Worm (Caenorhabditis elegans): ENCODE results near the gene egas-1.

The egas-1 gene

DNA sequence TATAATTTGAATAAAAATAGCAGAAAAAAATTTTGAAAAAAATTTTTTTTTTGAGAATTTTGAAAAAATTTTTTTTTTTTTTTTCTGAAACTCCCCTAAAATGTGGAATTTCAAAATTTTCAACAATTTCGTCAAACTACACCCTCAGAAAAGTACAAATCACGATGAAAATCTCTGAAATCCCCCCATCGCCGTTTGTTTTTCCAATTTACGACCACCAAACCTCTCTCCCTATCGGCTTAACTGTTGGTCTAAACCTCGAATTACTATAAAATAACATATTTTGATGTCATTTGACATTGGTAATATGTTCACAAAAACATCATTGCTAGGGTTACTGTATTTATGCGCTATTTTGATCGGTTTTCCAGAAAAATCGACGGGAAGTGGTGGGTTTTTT lies 29.9 kb downstream of the egas-1 start, which contains the start of gene Y69H2.10:
Y69H2.10 (plus strand) TSS at position 301 of the 400 bp plus-strand sequence.
- TF ChIP-seq ama-1 (optimal IDR thresholded peaks at IDR 0.05) (no peak), B0310.2 (tag; optimal IDR thresholded peaks at IDR 0.05) (no peak), tbx-11 (GFP tag; IDR thresholded peaks at IDR 0.05) (no peak), hmbx-1 (tag; optimal IDR thresholded peaks at IDR 0.05) (no peak), hnd-1 (tag; optimal IDR thresholded peaks at IDR 0.05) (no peak), F13C5.2 (tag; optimal IDR thresholded peaks at IDR 0.05) (no peak), tra-4 (tag; optimal IDR thresholded peaks at IDR 0.05) (no peak), ets-7 (tag; optimal IDR thresholded peaks at IDR 0.05) (no peak), pes-1 (GFP tag; IDR thresholded peaks at IDR 0.05) (no peak), ceh-13 (GFP tag; optimal IDR thresholded peaks at IDR 0.05) (no peak), sea-1 (GFP tag; conservative IDR thresholded peaks at IDR 0.05) (no peak), ceh-36 (tag; optimal IDR thresholded peaks at IDR 0.05) (no peak), flt-1 (GFP tag; IDR thresholded peaks at IDR 0.05) (no peak), tbx-37 (GFP tag; conservative IDR thresholded peaks at IDR 0.05) (no peak), scrt-1 (GFP tag; IDR thresholded peaks at IDR 0.05) (no peak), hmg-4 (GFP tag; optimal IDR thresholded peaks at IDR 0.05) (no peak)

DNA sequence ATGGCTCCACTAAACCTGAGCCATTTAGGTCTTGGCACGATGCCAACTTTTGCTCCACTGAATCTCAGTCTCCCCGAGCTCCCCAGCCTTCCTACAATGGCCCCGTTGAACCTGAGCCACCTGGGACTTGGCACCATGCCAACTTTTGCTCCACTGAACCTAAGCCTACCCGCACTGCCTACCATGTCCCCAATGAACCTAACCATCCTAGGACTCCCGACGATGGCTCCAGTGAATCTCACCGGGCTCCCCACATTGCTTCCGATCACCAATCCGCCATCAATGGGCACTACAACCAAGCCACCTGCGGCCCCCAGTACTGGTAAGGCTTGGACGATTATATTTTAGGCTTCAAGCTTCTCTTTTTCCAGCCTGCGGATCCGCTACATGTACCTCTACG lies 31.7 kb downstream of the egas-1 start:
- TF ChIP-seq aly-1 (tag; optimal IDR thresholded peaks at IDR 0.05) (peak; percentile 27), tbx-11 (GFP tag; IDR thresholded peaks at IDR 0.05) (no peak)

DNA sequence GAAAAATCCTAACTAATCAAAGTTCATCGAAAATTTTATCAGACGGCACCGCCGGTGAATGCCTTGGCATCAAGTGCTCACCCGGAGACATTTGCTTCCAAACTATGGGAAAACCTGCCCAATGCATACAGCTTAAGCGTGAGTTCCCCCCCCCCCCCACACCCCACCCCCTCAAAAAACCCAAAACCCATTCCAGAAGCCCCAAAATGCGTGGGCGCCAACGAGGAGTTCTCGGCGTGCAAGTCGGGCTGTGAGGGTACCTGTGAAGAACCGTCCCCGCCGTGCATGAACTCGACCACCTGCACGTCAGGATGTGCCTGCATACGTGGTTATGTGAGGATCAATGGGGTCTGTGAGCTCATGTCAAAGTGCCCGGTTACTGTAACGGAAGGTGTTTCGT lies 34.3 kb downstream of the egas-1 start:
- TF ChIP-seq tbx-11 (GFP tag; IDR thresholded peaks at IDR 0.05) (no peak), ets-7 (tag; optimal IDR thresholded peaks at IDR 0.05) (no peak), hmg-4 (GFP tag; optimal IDR thresholded peaks at IDR 0.05) (no peak), hnd-1 (tag; optimal IDR thresholded peaks at IDR 0.05) (no peak), B0310.2 (tag; optimal IDR thresholded peaks at IDR 0.05) (no peak)

DNA sequence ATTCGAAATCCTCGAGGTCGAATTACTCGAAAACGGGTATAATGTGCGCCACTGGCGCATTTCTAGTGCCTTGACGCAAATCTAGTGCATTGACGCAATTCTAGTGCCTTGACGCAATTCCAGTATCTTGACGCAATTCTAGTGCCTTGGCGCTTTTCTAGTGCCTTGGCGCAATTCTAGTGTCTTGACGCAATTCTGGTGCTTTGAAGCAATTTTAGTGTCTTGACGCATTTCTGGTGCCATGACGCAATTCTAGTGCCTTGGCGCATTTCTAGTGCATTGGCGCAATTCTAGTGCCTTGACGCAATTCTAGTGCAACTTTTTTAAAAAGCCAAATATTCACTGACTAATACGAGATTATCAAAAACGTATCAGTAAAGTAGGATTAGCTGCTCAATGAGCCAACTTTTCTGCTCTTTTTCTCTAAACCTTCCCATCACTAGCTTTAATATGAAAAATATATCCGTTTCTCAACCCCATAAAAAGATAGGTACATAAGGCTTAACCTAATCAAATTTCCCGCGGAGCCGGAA lies 44.4 kb downstream of the egas-1 start, which contains the start of gene Y69H2.17:
Y69H2.17 (plus strand) TSS at position 483 of the 533 bp plus-strand sequence.
- TF ChIP-seq tbx-11 (GFP tag; IDR thresholded peaks at IDR 0.05), result no peak
- TF ChIP-seq ama-1 (optimal IDR thresholded peaks at IDR 0.05), result no peak
- TF ChIP-seq hnd-1 (tag; optimal IDR thresholded peaks at IDR 0.05), result no peak
- no peak for TF ChIP-seq ceh-36 (tag; optimal IDR thresholded peaks at IDR 0.05)
- no peak for TF ChIP-seq sea-1 (GFP tag; conservative IDR thresholded peaks at IDR 0.05)
- no peak for TF ChIP-seq tbx-37 (GFP tag; conservative IDR thresholded peaks at IDR 0.05)

DNA sequence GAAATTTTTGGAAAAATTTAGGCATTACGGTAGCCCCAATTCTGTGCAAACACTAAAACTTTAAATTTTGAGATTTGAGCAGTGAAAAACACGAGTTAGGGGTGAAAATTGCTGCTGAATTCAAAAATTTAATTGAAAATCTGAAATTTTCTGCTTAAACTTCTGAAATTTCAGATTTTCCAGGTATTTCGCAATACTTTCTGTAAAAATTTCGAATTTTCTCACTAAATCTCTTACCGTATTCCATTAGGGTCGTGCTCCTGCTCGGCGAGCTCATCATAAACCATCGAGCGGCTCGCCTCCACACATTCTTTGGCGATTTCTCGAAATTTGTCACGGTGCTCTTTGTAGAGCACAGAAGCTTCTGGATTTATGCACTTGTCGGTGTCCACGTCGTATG lies 47.3 kb downstream of the egas-1 start:
- TF ChIP-seq ceh-36 (tag; optimal IDR thresholded peaks at IDR 0.05) (no peak), aly-1 (tag; optimal IDR thresholded peaks at IDR 0.05) (no peak), hmg-4 (GFP tag; optimal IDR thresholded peaks at IDR 0.05) (no peak), B0310.2 (tag; optimal IDR thresholded peaks at IDR 0.05) (no peak), hmbx-1 (tag; optimal IDR thresholded peaks at IDR 0.05) (no peak), tbx-37 (GFP tag; conservative IDR thresholded peaks at IDR 0.05) (no peak), ets-7 (tag; optimal IDR thresholded peaks at IDR 0.05) (no peak), ceh-13 (GFP tag; optimal IDR thresholded peaks at IDR 0.05) (no peak), tra-4 (tag; optimal IDR thresholded peaks at IDR 0.05) (no peak), scrt-1 (GFP tag; IDR thresholded peaks at IDR 0.05) (no peak), flt-1 (GFP tag; IDR thresholded peaks at IDR 0.05) (no peak), pes-1 (GFP tag; IDR thresholded peaks at IDR 0.05) (no peak), sea-1 (GFP tag; conservative IDR thresholded peaks at IDR 0.05) (no peak), hnd-1 (tag; optimal IDR thresholded peaks at IDR 0.05) (no peak), F13C5.2 (tag; optimal IDR thresholded peaks at IDR 0.05) (no peak), ama-1 (optimal IDR thresholded peaks at IDR 0.05) (no peak), tbx-11 (GFP tag; IDR thresholded peaks at IDR 0.05) (no peak)

DNA sequence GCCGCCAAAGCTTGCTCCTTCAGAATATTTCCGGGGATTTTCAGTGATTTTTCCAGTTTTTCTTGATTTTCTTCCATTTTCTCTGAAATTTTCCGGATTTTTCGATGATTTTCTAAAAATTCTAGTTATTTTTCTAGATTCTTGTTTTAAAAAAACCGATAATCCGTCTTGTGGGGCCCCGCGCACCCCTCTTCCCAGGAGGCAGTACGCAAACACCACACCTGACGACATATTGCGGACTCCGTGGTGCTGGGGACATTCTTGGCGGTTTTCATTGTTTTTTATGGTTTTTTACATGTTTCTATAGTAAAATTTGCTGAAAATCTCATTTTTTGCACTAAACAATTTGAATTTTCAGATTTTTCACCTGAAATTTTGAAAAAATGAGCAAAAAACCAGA lies 49.6 kb downstream of the egas-1 start, which contains the start of the genes ubc-19 and Y69H2.7:
ubc-19 (minus strand) TSS at position 82 of the 400 bp plus-strand sequence.
Y69H2.7 (plus strand) TSS at position 309 of the 400 bp plus-strand sequence.
- TF ChIP-seq flt-1 (GFP tag; IDR thresholded peaks at IDR 0.05), result no peak
- peak; percentile 5 for TF ChIP-seq hmg-4 (GFP tag; optimal IDR thresholded peaks at IDR 0.05)

DNA sequence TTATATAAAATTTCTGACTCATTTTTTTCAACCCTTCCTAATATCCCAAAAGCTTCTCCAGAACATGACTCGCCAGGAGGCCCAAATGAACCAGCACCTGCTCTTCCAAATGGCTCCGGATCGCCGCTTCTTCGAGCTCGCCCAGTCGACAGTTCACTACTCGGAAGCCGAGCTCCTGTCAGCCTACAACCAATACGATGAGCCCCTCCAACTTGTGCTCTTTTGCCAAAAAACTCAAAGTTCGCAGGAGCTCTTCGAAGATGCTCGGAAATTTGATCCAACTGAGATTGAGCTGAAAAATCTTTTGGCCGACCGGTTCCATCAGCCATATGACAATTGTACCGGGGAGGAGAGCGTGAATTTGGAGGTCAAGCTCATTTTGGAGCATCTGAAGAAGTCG lies 55.4 kb downstream of the egas-1 start:
- no peak for TF ChIP-seq pes-1 (GFP tag; IDR thresholded peaks at IDR 0.05)

Data from whole organism, early embryonic.